Worm (Caenorhabditis elegans) whole organism, L2 larva: Measurements from ENCODE around the gene ndx-3.

Experiments used
- aly-2 ChIP-seq: fragments of 150-350 bp; optimal IDR thresholded peaks from 2 replicates; lab custom pipeline; 2014; ENCODE audit warnings: missing biosample characterization, missing genetic modification characterization
- egl-27 ChIP-seq: sonication (generic microtip); optimal IDR thresholded peaks from 3 replicates; lab custom pipeline; 2017; ENCODE audit warnings: missing biosample characterization, missing genetic modification reagents, missing genetic modification characterization
- elt-3 ChIP-seq: sonication (generic microtip); optimal IDR thresholded peaks from 2 replicates; lab custom pipeline; 2017; ENCODE audit warnings: missing biosample characterization, missing genetic modification characterization
- lin-13 ChIP-seq: fragments of 150-350 bp; optimal IDR thresholded peaks from 2 replicates; lab custom pipeline; 2014; ENCODE audit warnings: missing biosample characterization, missing genetic modification reagents, missing genetic modification characterization
- mab-5 ChIP-seq: fragments of 150-350 bp; optimal IDR thresholded peaks from 2 replicates; lab custom pipeline; 2014; ENCODE audit warnings: missing biosample characterization, missing genetic modification characterization
- mbf-1 ChIP-seq: sonication (generic microtip); optimal IDR thresholded peaks from 2 replicates; lab custom pipeline; 2017; ENCODE audit warnings: missing biosample characterization, missing genetic modification characterization
- nhr-11 ChIP-seq: fragments of 150-350 bp; optimal IDR thresholded peaks from 2 replicates; lab custom pipeline; 2014; ENCODE audit warnings: missing biosample characterization, missing genetic modification characterization
- nhr-12 ChIP-seq: fragments of 150-350 bp; optimal IDR thresholded peaks from 2 replicates; lab custom pipeline; 2014; ENCODE audit warnings: missing biosample characterization, missing genetic modification characterization
- nhr-25 ChIP-seq: fragments of 150-350 bp; sonication (generic microtip); optimal IDR thresholded peaks from 3 replicates; lab custom pipeline; 2014; ENCODE audit warnings: missing biosample characterization, missing genetic modification characterization
- snpc-4 ChIP-seq: fragments of 150-350 bp; optimal IDR thresholded peaks from 2 replicates; lab custom pipeline; 2014; ENCODE audit warnings: missing biosample characterization, missing genetic modification characterization
- unc-39 ChIP-seq: fragments of 150-350 bp; optimal IDR thresholded peaks from 2 replicates; lab custom pipeline; 2014; ENCODE audit warnings: missing biosample characterization, missing genetic modification characterization
- ztf-4 ChIP-seq: fragments of 150-350 bp; optimal IDR thresholded peaks from 2 replicates; lab custom pipeline; 2014; ENCODE audit warnings: missing biosample characterization, missing genetic modification characterization

DNA sequence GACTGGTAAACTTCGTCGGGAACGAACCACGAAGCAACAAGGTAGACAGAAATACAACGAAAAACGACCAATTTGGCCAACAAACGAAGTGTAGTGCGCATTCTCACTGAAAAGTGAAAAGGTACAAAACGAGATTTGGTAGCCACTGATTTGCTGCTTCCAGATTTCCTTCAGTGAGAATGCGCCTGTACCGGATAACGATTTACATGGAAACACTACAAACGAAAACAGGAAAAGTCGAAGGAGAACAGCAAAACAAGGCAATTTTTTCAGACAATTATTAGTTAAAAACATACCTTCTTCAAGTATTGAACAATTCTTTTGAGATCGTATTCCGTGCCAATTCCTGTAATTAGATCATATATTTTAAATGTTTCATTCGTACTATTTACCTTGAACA lies 39.6 kb downstream of the ndx-3 start, which contains the start of gene pigb-1:
- TF ChIP-seq mab-5 (tag; lab: Kevin White, UChicago) (no peak), lin-13 (GFP tag; lab: Kevin White, UChicago) (no peak), ztf-4 (no peak), snpc-4 (tag; lab: Kevin White, UChicago) (no peak), unc-39 (tag; lab: Kevin White, UChicago) (no peak), nhr-11 (tag; lab: Kevin White, UChicago) (no peak), nhr-25 (tag; lab: Kevin White, UChicago) (no peak), nhr-12 (tag; lab: Kevin White, UChicago) (no peak), mbf-1 (no peak), aly-2 (tag; lab: Kevin White, UChicago) (no peak), egl-27 (tag; lab: Kevin White, UChicago) (no peak), elt-3 (tag; lab: Kevin White, UChicago) (no peak)
